Worm (Caenorhabditis elegans): Measurements from ENCODE around the gene ubc-1.

DNA sequence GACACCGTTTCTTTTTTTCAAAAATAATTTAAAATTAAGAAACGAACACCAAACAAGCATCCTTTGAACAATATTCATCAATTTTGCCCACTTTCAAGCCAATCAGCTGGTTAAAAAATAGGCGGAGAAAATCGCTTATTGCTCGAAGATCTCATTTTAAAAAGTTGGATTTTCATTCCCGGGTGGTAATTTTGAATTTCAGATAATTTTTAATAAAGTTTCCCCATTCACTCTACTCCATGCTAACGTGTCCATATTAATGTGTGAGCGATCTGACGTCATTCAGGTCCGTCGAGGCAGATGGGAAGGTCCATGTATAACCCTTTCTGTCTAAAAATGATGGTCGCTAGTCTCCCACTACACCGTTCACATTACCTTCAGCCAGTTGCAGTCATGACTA is 34.3 kb upstream of the ubc-1 start, which contains the start of gene fbxb-55:
- TF ChIP-seq elt-1 (tag; optimal IDR thresholded peaks at IDR 0.05; ENCODE audit: borderline replicate concordance, insufficient read depth) (no peak), elt-3 (tag; optimal IDR thresholded peaks at IDR 0.05) (no peak), sptf-1 (tag; optimal IDR thresholded peaks at IDR 0.05) (no peak), nhr-237 (tag; optimal IDR thresholded peaks at IDR 0.05) (no peak), snpc-4 (tag; optimal IDR thresholded peaks at IDR 0.05) (no peak)
